Fruit fly (Drosophila melanogaster): ENCODE results near the gene sturkopf.

Gene sturkopf

DNA sequence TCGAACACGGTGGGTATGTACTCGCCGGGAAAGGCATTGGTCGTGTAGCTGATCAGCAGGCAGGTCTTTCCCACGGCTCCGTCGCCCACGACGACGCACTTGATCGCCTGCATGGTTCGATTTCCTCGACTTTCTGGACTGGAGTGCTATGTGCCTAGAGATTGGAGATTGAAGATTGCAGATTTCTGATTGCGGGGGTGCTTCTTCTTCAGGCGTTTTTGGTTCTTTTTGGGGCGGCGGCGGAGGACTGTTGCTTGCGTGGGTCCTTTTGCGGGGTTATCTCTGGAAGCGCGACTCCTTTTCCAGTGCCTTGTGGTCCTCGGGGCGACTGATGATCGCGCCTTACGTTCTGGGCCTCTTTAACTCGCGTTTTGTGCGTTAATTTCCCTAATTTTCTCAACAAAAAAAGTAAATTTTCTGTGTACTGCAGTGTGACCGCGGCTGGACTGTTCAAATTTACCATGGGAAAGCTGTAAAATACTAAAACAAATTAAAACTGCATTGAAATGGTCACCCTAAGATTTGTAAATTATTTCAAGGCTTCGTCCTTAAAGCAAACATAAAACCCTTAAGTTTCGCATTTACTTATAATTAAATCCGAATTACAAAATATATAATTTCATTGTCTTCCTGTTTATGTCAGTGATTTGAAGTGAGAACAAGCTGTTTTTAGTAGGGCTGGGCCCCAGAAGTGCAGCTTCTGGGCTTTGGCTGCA lies 10.8 kb downstream of the sturkopf start, which contains the start of the genes Rac1 and Acat2 (continued):
- TF ChIP-seq Rfx (GFP tag; IDR thresholded peaks at IDR 0.05) = no peak
- no peak for TF ChIP-seq cato (GFP tag; optimal IDR thresholded peaks at IDR 0.05; ENCODE audit: borderline replicate concordance)
- TF ChIP-seq CG33557 (GFP tag; optimal IDR thresholded peaks at IDR 0.05) = peak; percentile 25
- no peak for TF ChIP-seq Dip2 (GFP tag; IDR thresholded peaks at IDR 0.05)
- TF ChIP-seq unpg (GFP tag; optimal IDR thresholded peaks at IDR 0.05) = no peak
- no peak for TF ChIP-seq MTF-1 (GFP tag; optimal IDR thresholded peaks at IDR 0.05; ENCODE audit: borderline replicate concordance)
- TF ChIP-seq CG31224 (GFP tag; IDR thresholded peaks at IDR 0.05) = no peak
- no peak for TF ChIP-seq E2f1 (GFP tag; IDR thresholded peaks at IDR 0.05)
- no peak for TF ChIP-seq gce (GFP tag; IDR thresholded peaks at IDR 0.05)
- no peak for TF ChIP-seq fru (optimal IDR thresholded peaks at IDR 0.05)
- TF ChIP-seq aop (GFP tag; IDR thresholded peaks at IDR 0.05) = no peak
- no peak for TF ChIP-seq stc (GFP tag; IDR thresholded peaks at IDR 0.05)
- TF ChIP-seq hbn (GFP tag; IDR thresholded peaks at IDR 0.05; ENCODE audit: partially characterized antibody) = no peak

DNA sequence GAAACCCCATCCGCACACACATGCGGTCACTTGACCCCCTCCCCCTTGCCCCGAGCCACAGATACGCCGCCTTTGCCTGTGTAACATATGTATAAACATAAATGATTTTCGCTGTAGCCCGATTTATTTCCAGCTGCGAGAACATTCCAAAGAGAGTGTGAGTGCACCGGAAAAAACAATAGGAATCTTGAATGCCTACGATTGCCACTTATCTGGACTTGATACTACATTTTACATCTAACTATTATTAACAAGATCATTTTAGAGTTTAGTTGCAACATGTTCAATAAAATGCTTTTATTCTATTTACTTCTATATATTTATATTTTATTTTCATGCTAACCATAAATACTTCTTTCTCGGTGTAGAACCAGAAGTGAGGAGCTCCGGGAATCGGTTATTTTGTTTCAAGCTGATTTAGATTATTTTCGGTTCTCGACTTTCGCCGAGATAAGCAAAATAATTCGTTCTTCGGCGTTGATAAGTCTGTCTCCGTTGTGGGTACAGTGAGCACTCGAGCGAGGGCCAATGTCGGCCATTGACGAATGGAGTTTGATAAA lies 13.0 kb downstream of the sturkopf start:
- TF ChIP-seq Bdp1 (GFP tag; optimal IDR thresholded peaks at IDR 0.05) = peak; percentile 12
- no peak for TF ChIP-seq zfh2 (GFP tag; optimal IDR thresholded peaks at IDR 0.05)
- TF ChIP-seq crol (GFP tag; IDR thresholded peaks at IDR 0.05) = peak; percentile 85
- TF ChIP-seq Dek (tag; optimal IDR thresholded peaks at IDR 0.05) = peak; percentile 56
- peak; percentile 82 for TF ChIP-seq CG10959 (GFP tag; IDR thresholded peaks at IDR 0.05)
- peak; percentile 88 for TF ChIP-seq unpg (GFP tag; optimal IDR thresholded peaks at IDR 0.05)
- no peak for TF ChIP-seq usp (GFP tag; optimal IDR thresholded peaks at IDR 0.05)
- TF ChIP-seq Rx (GFP tag; IDR thresholded peaks at IDR 0.05) = peak; percentile 70
- TF ChIP-seq fru (optimal IDR thresholded peaks at IDR 0.05) = no peak
- peak; percentile 82 for TF ChIP-seq Ssrp (tag; optimal IDR thresholded peaks at IDR 0.05)
- peak; percentile 80 for TF ChIP-seq grn (GFP tag; optimal IDR thresholded peaks at IDR 0.05)
- peak; percentile 72 for TF ChIP-seq NfI (GFP tag; optimal IDR thresholded peaks at IDR 0.05)
- TF ChIP-seq CG12391 (tag; optimal IDR thresholded peaks at IDR 0.05) = peak; percentile 92
- peak; percentile 77 for TF ChIP-seq CG1529 (GFP tag; optimal IDR thresholded peaks at IDR 0.05)
- no peak for TF ChIP-seq Elba2 (GFP tag; optimal IDR thresholded peaks at IDR 0.05)
- TF ChIP-seq CG18619 (GFP tag; optimal IDR thresholded peaks at IDR 0.05) = peak; percentile 72
- no peak for TF ChIP-seq CG34224 (GFP tag; IDR thresholded peaks at IDR 0.05; ENCODE audit: partially characterized antibody)
- TF ChIP-seq nmo (GFP tag; optimal IDR thresholded peaks at IDR 0.05) = peak; percentile 90
- TF ChIP-seq Doc2 (GFP tag; IDR thresholded peaks at IDR 0.05) = no peak
- TF ChIP-seq pnt (GFP tag; optimal IDR thresholded peaks at IDR 0.05) = peak; percentile 2
- TF ChIP-seq CG10565 (GFP tag; optimal IDR thresholded peaks at IDR 0.05) = no peak
- peak; percentile 38; the same call in 1 of the 2 replicates for TF ChIP-seq CG43689 (GFP tag; IDR thresholded peaks at IDR 0.05)
- TF ChIP-seq ci (GFP tag; IDR thresholded peaks at IDR 0.05) = peak; percentile 90
- TF ChIP-seq bigmax (GFP tag; optimal IDR thresholded peaks at IDR 0.05) = no peak
- TF ChIP-seq CG1602 (GFP tag; optimal IDR thresholded peaks at IDR 0.05) = peak; percentile 80
- TF ChIP-seq CG32532 (GFP tag; IDR thresholded peaks at IDR 0.05) = peak; percentile 79
- TF ChIP-seq scrt (GFP tag; optimal IDR thresholded peaks at IDR 0.05) = peak; percentile 72
- TF ChIP-seq fu2 (GFP tag; optimal IDR thresholded peaks at IDR 0.05) = no peak
- peak; percentile 72 for TF ChIP-seq CG1233 (GFP tag; optimal IDR thresholded peaks at IDR 0.05)
- TF ChIP-seq CG16863 (GFP tag; optimal IDR thresholded peaks at IDR 0.05) = peak; percentile 38
- no peak for TF ChIP-seq Sry-δ (GFP tag; optimal IDR thresholded peaks at IDR 0.05)
- TF ChIP-seq pita (GFP tag; optimal IDR thresholded peaks at IDR 0.05) = no peak
- TF ChIP-seq tin (GFP tag; optimal IDR thresholded peaks at IDR 0.05) = peak; percentile 79
- peak; percentile 3 to 42 for TF ChIP-seq Pdp1 (GFP tag; optimal IDR thresholded peaks at IDR 0.05)
- peak; percentile 79 for TF ChIP-seq Hmr (GFP tag; optimal IDR thresholded peaks at IDR 0.05)
- peak; percentile 80 for TF ChIP-seq Meics (GFP tag; optimal IDR thresholded peaks at IDR 0.05)
- TF ChIP-seq CG5245 (GFP tag; optimal IDR thresholded peaks at IDR 0.05) = peak; percentile 77
- TF ChIP-seq ac (GFP tag; optimal IDR thresholded peaks at IDR 0.05) = peak; percentile 65

Measured in whole organism, embryonic.